Fruit fly (Drosophila melanogaster) whole organism, embryonic: Measurements from ENCODE around the gene Cep290.

Source experiments
- CG12104 ChIP-seq: fragments of 200-800 bp; sonication (Bioruptor generic); optimal IDR thresholded peaks from 3 replicates; lab custom pipeline; 2016; ENCODE audit warnings: missing biosample characterization, missing genetic modification characterization
- CG16815 ChIP-seq: fragments of 200-800 bp; sonication (Bioruptor generic); optimal IDR thresholded peaks from 3 replicates; lab custom pipeline; 2017; ENCODE audit warnings: missing biosample characterization, mild to moderate bottlenecking, missing genetic modification characterization
- CG5953 ChIP-seq: fragments of 200-800 bp; sonication (Bioruptor generic); IDR thresholded peaks from 2 replicates; pipeline ENCODE4 v1.3.6; 2022; ENCODE audit warnings: missing biosample characterization, missing genetic modification characterization
- Lim3 ChIP-seq: fragments of 200-800 bp; sonication (Bioruptor generic); IDR thresholded peaks from 2 replicates; pipeline ENCODE4 v1.3.6; 2022; ENCODE audit warnings: missing biosample characterization, missing genetic modification characterization
- gcm2 ChIP-seq: fragments of 200-800 bp; sonication (Bioruptor generic); optimal IDR thresholded peaks from 2 replicates; lab custom pipeline; 2016; ENCODE audit warnings: missing biosample characterization, missing genetic modification characterization
- lilli ChIP-seq: fragments of 200-800 bp; sonication (Bioruptor generic); optimal IDR thresholded peaks from 3 replicates; lab custom pipeline; 2016; ENCODE audit warnings: missing biosample characterization, missing genetic modification characterization
- zen ChIP-seq: fragments of 200-800 bp; sonication (Bioruptor generic); optimal IDR thresholded peaks from 3 replicates; lab custom pipeline; 2018; ENCODE audit warnings: missing biosample characterization, mild to moderate bottlenecking, missing genetic modification characterization, moderate library complexity

dm6 chr3L:813911-814310 lies 29.8 kb upstream of the Cep290 start:
- TF ChIP-seq Lim3 (GFP tag; lab: Robert Waterston, UW) = no peak
- no peak for TF ChIP-seq CG16815
- no peak for TF ChIP-seq CG5953 (GFP tag; lab: Robert Waterston, UW)
- no peak for TF ChIP-seq CG12104 (GFP tag; lab: Kevin White, UChicago)
- no peak for TF ChIP-seq zen (tag; lab: Kevin White, UChicago)
- no peak for TF ChIP-seq lilli (GFP tag; lab: Kevin White, UChicago)
- no peak for TF ChIP-seq gcm2 (GFP tag; lab: Kevin White, UChicago)
